Fruit fly (Drosophila melanogaster): ENCODE measurements around the gene CG14443.
A peak's percentile ranks its signal among the peaks of the same experiment; 100 is the strongest.

CG14443 gene

DNA sequence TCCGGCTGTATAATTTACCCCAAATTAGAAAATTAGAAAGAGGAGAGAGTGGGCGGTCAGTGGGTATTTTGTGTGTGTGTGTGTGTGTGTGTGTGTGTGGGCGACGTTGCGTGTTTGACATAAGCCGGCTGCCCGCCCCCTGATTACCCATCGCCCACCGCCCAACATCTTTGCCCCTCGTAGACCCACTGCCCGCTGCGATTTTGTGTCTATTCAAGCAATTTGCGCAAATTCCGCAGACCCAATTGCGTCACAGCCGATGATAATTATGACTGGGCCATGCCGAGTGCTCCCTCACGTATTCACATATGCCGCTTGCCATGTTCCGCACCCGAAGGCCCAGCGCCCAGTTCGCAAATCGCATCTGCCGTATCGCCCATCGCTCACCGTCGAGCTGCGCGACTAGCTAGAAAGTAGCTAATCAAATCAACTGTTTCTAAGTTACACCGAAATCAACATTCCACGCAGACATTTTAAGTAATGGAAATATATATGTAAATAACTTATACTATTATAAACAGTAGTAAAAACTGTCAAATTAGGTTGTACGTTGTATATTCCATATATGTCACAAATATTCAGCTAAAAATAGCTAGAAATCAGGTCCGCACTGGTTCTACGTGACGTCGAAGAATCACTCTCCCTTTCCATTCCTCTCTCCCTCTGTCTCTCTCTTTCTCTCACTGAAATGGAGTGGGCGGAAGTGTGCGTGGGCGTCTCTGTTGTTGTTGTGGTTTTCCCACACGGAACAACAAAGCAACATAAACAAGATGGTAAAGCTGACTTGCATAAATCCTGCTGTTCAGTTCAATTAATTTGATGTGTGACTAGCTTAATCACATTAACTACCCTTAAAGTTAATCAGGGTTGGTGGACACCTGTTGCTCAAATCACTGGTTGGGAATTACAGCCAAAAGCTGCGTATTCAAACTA is 23.1 kb downstream of the CG14443 start (continued):
- peak; percentile 45 for TF ChIP-seq lilli (GFP tag; optimal IDR thresholded peaks at IDR 0.05)
- 0 out of 3 replicates have a peak, but pooled peaks have one; percentile 10 for TF ChIP-seq CG6175 (GFP tag; IDR thresholded peaks at IDR 0.05)
- TF ChIP-seq Pdp1 (GFP tag; optimal IDR thresholded peaks at IDR 0.05) = peak in 1 of 2 experiments; percentile 82
- peak in 1 of 3 experiments; percentile 28 for TF ChIP-seq lola (GFP tag; optimal IDR thresholded peaks at IDR 0.05)
- TF ChIP-seq CG15601 (tag; optimal IDR thresholded peaks at IDR 0.05) = peak; percentile 43
- TF ChIP-seq Nf-YB (GFP tag; optimal IDR thresholded peaks at IDR 0.05) = peak; percentile 33
- peak; percentile 85 for TF ChIP-seq Fer1 (GFP tag; optimal IDR thresholded peaks at IDR 0.05)
- TF ChIP-seq CG2678 (tag; optimal IDR thresholded peaks at IDR 0.05) = peak; percentile 75
- TF ChIP-seq nmo (GFP tag; optimal IDR thresholded peaks at IDR 0.05) = peak; percentile 52
- peak; percentile 61 for TF ChIP-seq CG15514 (GFP tag; optimal IDR thresholded peaks at IDR 0.05)
- TF ChIP-seq CG18619 (GFP tag; optimal IDR thresholded peaks at IDR 0.05) = peak; percentile 3
- no peak for TF ChIP-seq CG7271 (tag; optimal IDR thresholded peaks at IDR 0.05)
- peak; percentile 96 for TF ChIP-seq row (GFP tag; IDR thresholded peaks at IDR 0.05)
- TF ChIP-seq al (GFP tag; IDR thresholded peaks at IDR 0.05) = 0 out of 2 replicates have a peak, but pooled peaks have one; percentile 4
- TF ChIP-seq CG6854 (GFP tag; optimal IDR thresholded peaks at IDR 0.05) = peak; percentile 54
- TF ChIP-seq Dll (GFP tag; IDR thresholded peaks at IDR 0.05; ENCODE audit: partially characterized antibody) = peak; percentile 34; the same call in 1 of the 4 replicates
- peak; percentile 52 for TF ChIP-seq vvl (GFP tag; IDR thresholded peaks at IDR 0.05)
- TF ChIP-seq Ets97D (GFP tag; optimal IDR thresholded peaks at IDR 0.05) = no peak
- peak; percentile 64 for TF ChIP-seq CG4328 (GFP tag; optimal IDR thresholded peaks at IDR 0.05)
- peak; percentile 54 for TF ChIP-seq slbo (GFP tag; IDR thresholded peaks at IDR 0.05)
- peak in 1 of 2 experiments; percentile 16 for TF ChIP-seq Dfd (GFP tag; optimal IDR thresholded peaks at IDR 0.05)
- peak; percentile 71 for TF ChIP-seq grau (tag; optimal IDR thresholded peaks at IDR 0.05)
- peak; percentile 30 for TF ChIP-seq CG1603 (tag; optimal IDR thresholded peaks at IDR 0.05)
- peak; percentile 46 for TF ChIP-seq Rfx (GFP tag; IDR thresholded peaks at IDR 0.05)
- TF ChIP-seq Hmr (GFP tag; optimal IDR thresholded peaks at IDR 0.05) = peak; percentile 69
- TF ChIP-seq CG13296 (GFP tag; optimal IDR thresholded peaks at IDR 0.05) = peak; percentile 65
- TF ChIP-seq HLH4C (GFP tag; IDR thresholded peaks at IDR 0.05; ENCODE audit: partially characterized antibody) = no peak
- peak; percentile 17 for TF ChIP-seq CG17829 (tag; optimal IDR thresholded peaks at IDR 0.05)
- TF ChIP-seq CG10431 (GFP tag; optimal IDR thresholded peaks at IDR 0.05) = peak; percentile 21
- peak; percentile 23; the same call in 1 of the 2 replicates for TF ChIP-seq CG9932 (GFP tag; IDR thresholded peaks at IDR 0.05)
- TF ChIP-seq sr (GFP tag; IDR thresholded peaks at IDR 0.05) = peak; percentile 96
- TF ChIP-seq lbe (GFP tag; optimal IDR thresholded peaks at IDR 0.05) = peak; percentile 46
- TF ChIP-seq Lpt (GFP tag; optimal IDR thresholded peaks at IDR 0.05) = no peak
- TF ChIP-seq CG15479 (GFP tag; optimal IDR thresholded peaks at IDR 0.05) = peak; percentile 53
- TF ChIP-seq sima (GFP tag; optimal IDR thresholded peaks at IDR 0.05) = no peak
- TF ChIP-seq pho (GFP tag; optimal IDR thresholded peaks at IDR 0.05) = no peak
- TF ChIP-seq Scr (GFP tag; IDR thresholded peaks at IDR 0.05; ENCODE audit: partially characterized antibody) = peak; percentile 15; the same call in 1 of the 2 replicates
- peak; percentile 22 for TF ChIP-seq tap (tag; optimal IDR thresholded peaks at IDR 0.05)
- TF ChIP-seq hkb (optimal IDR thresholded peaks at IDR 0.05) = no peak
- peak; percentile 64 for TF ChIP-seq hkb (GFP tag; IDR thresholded peaks at IDR 0.05)
- no peak for TF ChIP-seq vfl (GFP tag; optimal IDR thresholded peaks at IDR 0.05)
- no peak for TF ChIP-seq CG4707 (GFP tag; optimal IDR thresholded peaks at IDR 0.05)
- peak; percentile 31 for TF ChIP-seq gcm (GFP tag; optimal IDR thresholded peaks at IDR 0.05)
- TF ChIP-seq Poxn (GFP tag; IDR thresholded peaks at IDR 0.05) = no peak
- TF ChIP-seq CoRest (tag; optimal IDR thresholded peaks at IDR 0.05) = peak; percentile 51
- TF ChIP-seq Eip74EF (GFP tag; optimal IDR thresholded peaks at IDR 0.05) = peak in 1 of 2 experiments; percentile 63
- peak; percentile 11 for TF ChIP-seq CG5180 (GFP tag; optimal IDR thresholded peaks at IDR 0.05)

All from whole organism, embryonic.